Worm (Caenorhabditis elegans) whole organism, L4 larva: ENCODE data around the gene F21D9.3.

Experiments used
- D1046.2 ChIP-seq: fragments of 200-800 bp; sonication (Bioruptor generic); IDR thresholded peaks from 2 replicates; pipeline ENCODE4 v1.3.6; 2022; ENCODE audit warnings: missing genetic modification characterization, missing compliant biosample characterization
- F10B5.3 ChIP-seq: sonication (generic microtip); optimal IDR thresholded peaks from 2 replicates; lab custom pipeline; 2016; ENCODE audit warnings: mild to moderate bottlenecking, missing genetic modification characterization, missing compliant biosample characterization
- F26F4.8 ChIP-seq: fragments of 200-800 bp; sonication (Bioruptor generic); conservative IDR thresholded peaks from 2 replicates; pipeline ENCODE4 v1.3.6; 2022; ENCODE audit warnings: missing genetic modification characterization, missing compliant biosample characterization
- F44E2.7 ChIP-seq: fragments of 200-800 bp; sonication (Bioruptor generic); IDR thresholded peaks from 2 replicates; pipeline ENCODE4 v2.1.2; 2022; ENCODE audit warnings: missing genetic modification characterization, missing compliant biosample characterization
- F49E8.2 ChIP-seq: sonication (generic microtip); optimal IDR thresholded peaks from 2 replicates; lab custom pipeline; 2016; ENCODE audit warnings: missing compliant biosample characterization, mild to moderate bottlenecking, missing genetic modification characterization, borderline replicate concordance
- Y105C5A.15 ChIP-seq: fragments of 200-800 bp; sonication (Bioruptor generic); IDR thresholded peaks from 2 replicates; pipeline ENCODE4 v1.3.6; 2022; ENCODE audit warnings: missing genetic modification characterization, missing compliant biosample characterization
- Y75B8A.6 ChIP-seq: fragments of 200-800 bp; sonication (Bioruptor generic); IDR thresholded peaks from 2 replicates; pipeline ENCODE4 v1.3.6; 2022; ENCODE audit warnings: missing genetic modification reagents, missing genetic modification characterization, missing compliant biosample characterization
- aly-2 ChIP-seq: sonication (generic microtip); optimal IDR thresholded peaks from 2 replicates; lab custom pipeline; 2018; ENCODE audit warnings: missing biosample characterization, missing genetic modification characterization
- ceh-20 ChIP-seq: fragments of 200-800 bp; sonication (Bioruptor generic); IDR thresholded peaks from 2 replicates; pipeline ENCODE4 v1.3.6; 2022; ENCODE audit warnings: missing genetic modification reagents, missing genetic modification characterization, missing compliant biosample characterization
- ceh-28 ChIP-seq: fragments of 150-350 bp; optimal IDR thresholded peaks from 2 replicates; lab custom pipeline; 2014; ENCODE audit warnings: missing biosample characterization, missing genetic modification reagents, missing genetic modification characterization
- ceh-32 ChIP-seq: sonication (generic microtip); optimal IDR thresholded peaks from 2 replicates; lab custom pipeline; 2016; ENCODE audit warnings: mild to moderate bottlenecking, missing genetic modification characterization, missing compliant biosample characterization; ENCODE audit not compliant: poor library complexity
- ceh-44 ChIP-seq: fragments of 200-800 bp; sonication (Bioruptor generic); IDR thresholded peaks from 2 replicates; pipeline ENCODE4 v1.3.6; 2022; ENCODE audit warnings: missing genetic modification reagents, missing genetic modification characterization, missing compliant biosample characterization
- ceh-62 ChIP-seq: sonication (generic microtip); optimal IDR thresholded peaks from 2 replicates; lab custom pipeline; 2017; ENCODE audit warnings: missing biosample characterization, missing genetic modification characterization
- ceh-82 ChIP-seq: sonication (generic microtip); optimal IDR thresholded peaks from 2 replicates; lab custom pipeline; 2017; ENCODE audit warnings: missing biosample characterization, missing genetic modification characterization
- ces-1 ChIP-seq: fragments of 150-350 bp; sonication (generic microtip); optimal IDR thresholded peaks from 4 replicates; lab custom pipeline; 2014; ENCODE audit warnings: missing biosample characterization, missing genetic modification reagents, missing genetic modification characterization
- daf-19 ChIP-seq: fragments of 200-800 bp; sonication (Bioruptor generic); conservative IDR thresholded peaks from 2 replicates; pipeline ENCODE4 v1.3.6; 2022; ENCODE audit warnings: missing genetic modification characterization, missing compliant biosample characterization
- daf-8 ChIP-seq: fragments of 200-800 bp; sonication (Bioruptor generic); IDR thresholded peaks from 2 replicates; pipeline ENCODE4 v1.3.6; 2022; ENCODE audit warnings: missing genetic modification characterization, missing compliant biosample characterization
- dmd-8 ChIP-seq: fragments of 200-800 bp; sonication (Bioruptor generic); IDR thresholded peaks from 2 replicates; pipeline ENCODE4 v1.3.6; 2022; ENCODE audit warnings: missing genetic modification characterization, missing compliant biosample characterization
- dmd-9 ChIP-seq: fragments of 200-800 bp; sonication (Bioruptor generic); IDR thresholded peaks from 2 replicates; pipeline ENCODE4 v1.3.6; 2022; ENCODE audit warnings: missing genetic modification reagents, missing genetic modification characterization, missing compliant biosample characterization
- dpl-1 ChIP-seq: fragments of 150-350 bp; optimal IDR thresholded peaks from 2 replicates; lab custom pipeline; 2014; ENCODE audit warnings: missing biosample characterization, missing genetic modification reagents, missing genetic modification characterization
- duxl-1 ChIP-seq: sonication (generic microtip); optimal IDR thresholded peaks from 2 replicates; lab custom pipeline; 2016; ENCODE audit warnings: mild to moderate bottlenecking, missing genetic modification characterization, moderate library complexity, missing compliant biosample characterization; ENCODE audit not compliant: poor library complexity
- fkh-10 ChIP-seq: fragments of 150-350 bp; optimal IDR thresholded peaks from 2 replicates; lab custom pipeline; 2014; ENCODE audit warnings: missing biosample characterization, missing genetic modification reagents, missing genetic modification characterization
- gei-8 ChIP-seq: fragments of 200-800 bp; sonication (Bioruptor generic); optimal IDR thresholded peaks from 2 replicates; lab custom pipeline; 2018; ENCODE audit warnings: mild to moderate bottlenecking, missing genetic modification characterization, missing compliant biosample characterization
- hlh-11 ChIP-seq: fragments of 200-800 bp; sonication (Bioruptor generic); optimal IDR thresholded peaks from 2 replicates; lab custom pipeline; 2018; ENCODE audit warnings: mild to moderate bottlenecking, missing genetic modification characterization, missing compliant biosample characterization
- hmg-1.1 ChIP-seq: fragments of 200-800 bp; sonication (Bioruptor generic); IDR thresholded peaks from 2 replicates; pipeline ENCODE4 v1.3.6; 2022; ENCODE audit warnings: missing genetic modification reagents, missing genetic modification characterization, missing compliant biosample characterization
- jun-1 ChIP-seq: fragments of 150-350 bp; optimal IDR thresholded peaks from 2 replicates; lab custom pipeline; 2014; ENCODE audit warnings: missing biosample characterization, missing genetic modification reagents, missing genetic modification characterization
- lim-7 ChIP-seq: fragments of 200-800 bp; sonication (Bioruptor generic); IDR thresholded peaks from 2 replicates; pipeline ENCODE4 v1.3.6; 2022; ENCODE audit warnings: missing genetic modification characterization, missing compliant biosample characterization
- lin-13 ChIP-seq: fragments of 150-350 bp; optimal IDR thresholded peaks from 2 replicates; lab custom pipeline; 2014; ENCODE audit warnings: missing biosample characterization, missing genetic modification reagents, missing genetic modification characterization
- lsy-2 ChIP-seq, 2 experiments: fragments of 150-350 bp in 1 of 2; sonication (generic microtip) in 1 of 2; optimal IDR thresholded peaks; 2 replicates each; lab custom pipeline; 2014 to 2017; ENCODE audit warnings: missing biosample characterization in 2 of 2, missing genetic modification characterization in 2 of 2
- mdl-1 ChIP-seq, 2 experiments: fragments of 150-350 bp in 1 of 2; sonication (generic microtip) in 1 of 2; optimal IDR thresholded peaks; 2 replicates each; lab custom pipeline; 2014 to 2017; ENCODE audit warnings: missing biosample characterization in 2 of 2, missing genetic modification characterization in 2 of 2
- mdt-29 ChIP-seq: fragments of 200-800 bp; sonication (Bioruptor generic); IDR thresholded peaks from 2 replicates; pipeline ENCODE4 v1.3.6; 2022; ENCODE audit warnings: missing genetic modification reagents, missing genetic modification characterization, missing compliant biosample characterization
- mep-1 ChIP-seq: fragments of 150-350 bp; sonication (generic microtip); optimal IDR thresholded peaks from 3 replicates; lab custom pipeline; 2014; ENCODE audit warnings: missing biosample characterization, missing genetic modification characterization
- nhr-102 ChIP-seq: sonication (generic microtip); optimal IDR thresholded peaks from 2 replicates; lab custom pipeline; 2016; ENCODE audit warnings: mild to moderate bottlenecking, missing genetic modification characterization, moderate library complexity, missing compliant biosample characterization
- nhr-237 ChIP-seq: sonication (generic microtip); optimal IDR thresholded peaks from 2 replicates; lab custom pipeline; 2017; ENCODE audit warnings: missing biosample characterization, missing genetic modification characterization
- nhr-25 ChIP-seq: sonication (generic microtip); optimal IDR thresholded peaks from 2 replicates; lab custom pipeline; 2017; ENCODE audit warnings: missing genetic modification characterization, mild to moderate bottlenecking, missing compliant biosample characterization, antibody characterized with exemption, moderate library complexity, borderline replicate concordance; ENCODE audit not compliant: insufficient read depth
- nhr-28 ChIP-seq: fragments of 150-350 bp; optimal IDR thresholded peaks from 2 replicates; lab custom pipeline; 2014; ENCODE audit warnings: missing biosample characterization, missing genetic modification characterization
- nhr-42 ChIP-seq: fragments of 200-800 bp; sonication (Bioruptor generic); IDR thresholded peaks from 2 replicates; pipeline ENCODE4 v1.3.6; 2022; ENCODE audit warnings: missing genetic modification characterization, missing compliant biosample characterization
- pha-4 ChIP-seq, 2 experiments: fragments of 150-350 bp in 1 of 2; fragments of 200-800 bp in 1 of 2; sonication (Bioruptor generic) in 1 of 2; IDR thresholded peaks in 1 of 2; optimal IDR thresholded peaks in 1 of 2; 2 replicates each; pipeline versions ENCODE4 v1.3.6 to Lab custom; 2014 to 2022; ENCODE audit warnings: missing genetic modification characterization in 2 of 2, missing genetic modification reagents in 2 of 2, missing biosample characterization in 1 of 2, missing compliant biosample characterization in 1 of 2
- php-3 ChIP-seq: fragments of 200-800 bp; sonication (Bioruptor generic); IDR thresholded peaks from 2 replicates; pipeline ENCODE4 v1.3.6; 2022; ENCODE audit warnings: missing genetic modification reagents, missing genetic modification characterization, missing compliant biosample characterization
- sdz-12 ChIP-seq: fragments of 200-800 bp; sonication (Bioruptor generic); optimal IDR thresholded peaks from 2 replicates; lab custom pipeline; 2018; ENCODE audit warnings: mild to moderate bottlenecking, missing genetic modification characterization, missing compliant biosample characterization
- set-16 ChIP-seq: fragments of 200-800 bp; sonication (Bioruptor generic); IDR thresholded peaks from 2 replicates; pipeline ENCODE4 v1.3.6; 2022; ENCODE audit warnings: missing genetic modification reagents, missing genetic modification characterization, missing compliant biosample characterization
- skn-1 ChIP-seq: fragments of 150-350 bp; optimal IDR thresholded peaks from 2 replicates; lab custom pipeline; 2014; ENCODE audit warnings: missing biosample characterization, missing genetic modification characterization
- snpc-1.2 ChIP-seq: fragments of 200-800 bp; sonication (Bioruptor generic); IDR thresholded peaks from 2 replicates; pipeline ENCODE4 v1.3.6; 2022; ENCODE audit warnings: missing genetic modification reagents, missing genetic modification characterization, missing compliant biosample characterization
- spr-3 ChIP-seq: fragments of 200-800 bp; sonication (Bioruptor generic); optimal IDR thresholded peaks from 2 replicates; lab custom pipeline; 2018; ENCODE audit warnings: mild to moderate bottlenecking, missing genetic modification characterization, missing compliant biosample characterization
- tag-97 ChIP-seq: fragments of 200-800 bp; sonication (Bioruptor generic); IDR thresholded peaks from 2 replicates; pipeline ENCODE4 v1.3.6; 2022; ENCODE audit warnings: missing genetic modification characterization, missing compliant biosample characterization
- unc-130 ChIP-seq: sonication (generic microtip); optimal IDR thresholded peaks from 2 replicates; lab custom pipeline; 2016; ENCODE audit warnings: missing genetic modification reagents, missing genetic modification characterization, missing compliant biosample characterization
- unc-39 ChIP-seq: sonication (generic microtip); optimal IDR thresholded peaks from 2 replicates; lab custom pipeline; 2017; ENCODE audit warnings: missing biosample characterization, missing genetic modification characterization
- unc-62 ChIP-seq, 3 experiments: fragments of 150-350 bp in 1 of 3; sonication (generic microtip); optimal IDR thresholded peaks in 2 of 3; peaks in 1 of 3; 1 replicate in 1 of 3; 2 replicates in 2 of 3; lab custom pipeline; 2014 to 2017; ENCODE audit warnings: missing biosample characterization in 3 of 3, missing genetic modification characterization in 3 of 3, missing genetic modification reagents in 3 of 3, missing genotype in 1 of 3
- zfp-2 ChIP-seq: sonication (generic microtip); optimal IDR thresholded peaks from 2 replicates; lab custom pipeline; 2016; ENCODE audit warnings: mild to moderate bottlenecking, missing genetic modification characterization, missing compliant biosample characterization
- zfp-3 ChIP-seq: fragments of 200-800 bp; sonication (Bioruptor generic); conservative IDR thresholded peaks from 2 replicates; pipeline ENCODE4 v1.3.6; 2022; ENCODE audit warnings: missing genetic modification reagents, missing genetic modification characterization, missing compliant biosample characterization
- zip-2 ChIP-seq: fragments of 150-350 bp; optimal IDR thresholded peaks from 2 replicates; lab custom pipeline; 2014; ENCODE audit warnings: missing biosample characterization, missing genetic modification characterization

Gene F21D9.3

ce11 chrV:19212354-19212753 lies 45.2 kb downstream of the F21D9.3 start (continued):
- TF ChIP-seq unc-130 (GFP tag; lab: Kevin White, UChicago) (no peak), jun-1 (no peak), zip-2 (tag; lab: Kevin White, UChicago) (no peak), nhr-25 (tag; lab: Kevin White, UChicago) (no peak), set-16 (GFP tag; lab: Robert Waterston, UW) (no peak), Y105C5A.15 (no peak), aly-2 (tag; lab: Kevin White, UChicago) (no peak), F49E8.2 (no peak), spr-3 (no peak), php-3 (GFP tag; lab: Robert Waterston, UW) (no peak), mdl-1 (tag; optimal IDR thresholded peaks at IDR 0.05; lab: Kevin White, UChicago) (peak in 1 of 2 experiments; percentile 78), dmd-9 (GFP tag; lab: Robert Waterston, UW) (no peak), zfp-3 (GFP tag; lab: Robert Waterston, UW) (no peak), ceh-20 (GFP tag; lab: Robert Waterston, UW) (no peak), ceh-44 (no peak), nhr-237 (tag; lab: Kevin White, UChicago) (no peak), lim-7 (no peak), ceh-82 (tag; lab: Kevin White, UChicago) (no peak), unc-39 (tag; lab: Kevin White, UChicago) (no peak), nhr-102 (tag; lab: Kevin White, UChicago) (no peak), tag-97 (GFP tag; lab: Robert Waterston, UW) (no peak), F44E2.7 (no peak), Y75B8A.6 (GFP tag; lab: Robert Waterston, UW) (no peak), sdz-12 (GFP tag; lab: Kevin White, UChicago) (no peak), F10B5.3 (tag; lab: Kevin White, UChicago) (no peak), nhr-28 (tag; lab: Kevin White, UChicago) (peak; percentile 97), nhr-42 (GFP tag; lab: Robert Waterston, UW) (peak; percentile 54; the same call in 1 of the 2 replicates), pha-4 (GFP tag; IDR thresholded peaks at IDR 0.05; lab: Robert Waterston, UW) (no peak), pha-4 (tag; optimal IDR thresholded peaks at IDR 0.05; lab: Kevin White, UChicago) (no peak), lin-13 (GFP tag; lab: Kevin White, UChicago) (no peak), daf-8 (GFP tag; lab: Robert Waterston, UW) (no peak), D1046.2 (GFP tag; lab: Robert Waterston, UW) (no peak), unc-62 (GFP tag; optimal IDR thresholded peaks at IDR 0.05 in 1 of 2; lab: Kevin White, UChicago) (no peak), unc-62 (tag; optimal IDR thresholded peaks at IDR 0.05; lab: Kevin White, UChicago) (no peak), gei-8 (GFP tag; lab: Kevin White, UChicago) (no peak), ces-1 (no peak), dpl-1 (GFP tag; lab: Kevin White, UChicago) (no peak), skn-1 (tag; lab: Kevin White, UChicago) (no peak), daf-19 (GFP tag; lab: Robert Waterston, UW) (no peak), lsy-2 (tag; optimal IDR thresholded peaks at IDR 0.05; lab: Kevin White, UChicago) (no peak), snpc-1.2 (GFP tag; lab: Robert Waterston, UW) (no peak), zfp-2 (tag; lab: Kevin White, UChicago) (no peak), F26F4.8 (no peak), duxl-1 (tag; lab: Kevin White, UChicago) (no peak), mep-1 (tag; lab: Kevin White, UChicago) (peak; percentile 49), fkh-10 (GFP tag; lab: Kevin White, UChicago) (no peak), ceh-32 (tag; lab: Kevin White, UChicago) (no peak), ceh-28 (no peak), ceh-62 (tag; lab: Kevin White, UChicago) (no peak), mdt-29 (GFP tag; lab: Robert Waterston, UW) (no peak), hlh-11 (tag; lab: Kevin White, UChicago) (peak; percentile 71), hmg-1.1 (no peak), dmd-8 (GFP tag; lab: Robert Waterston, UW) (no peak)
